Fruit fly (Drosophila melanogaster) whole organism, embryonic: Measurements from ENCODE around the gene Tim17b1.

ENCODE experiments used
- Aef1 ChIP-seq: fragments of 200-800 bp; sonication (Bioruptor generic); IDR thresholded peaks from 3 replicates; pipeline ENCODE4 v1.3.6; 2022; ENCODE audit warnings: missing biosample characterization, missing genetic modification characterization
- CG12219 ChIP-seq: fragments of 200-800 bp; sonication (Bioruptor generic); optimal IDR thresholded peaks from 3 replicates; lab custom pipeline; 2018; ENCODE audit warnings: missing biosample characterization, mild to moderate bottlenecking, missing genetic modification characterization
- CG12659 ChIP-seq: fragments of 200-800 bp; sonication (Bioruptor generic); optimal IDR thresholded peaks from 3 replicates; lab custom pipeline; 2017; ENCODE audit warnings: mild to moderate bottlenecking, missing biosample characterization, missing genetic modification reagents, missing genetic modification characterization
- CG12769 ChIP-seq: fragments of 200-800 bp; sonication (Bioruptor generic); optimal IDR thresholded peaks from 2 replicates; lab custom pipeline; 2019; ENCODE audit warnings: missing biosample characterization, mild to moderate bottlenecking, missing genetic modification characterization, moderate library complexity
- CG13287 ChIP-seq: fragments of 200-800 bp; sonication (Bioruptor generic); IDR thresholded peaks from 2 replicates; pipeline ENCODE4 v1.3.6; 2022; ENCODE audit warnings: missing biosample characterization, missing genetic modification characterization; ENCODE audit not compliant: partially characterized antibody
- CG14014 ChIP-seq: fragments of 200-800 bp; sonication (Bioruptor generic); IDR thresholded peaks from 2 replicates; pipeline ENCODE4 v1.3.6; 2022; ENCODE audit warnings: missing biosample characterization, missing genetic modification characterization
- CG14860 ChIP-seq: fragments of 200-800 bp; sonication (Bioruptor generic); IDR thresholded peaks from 3 replicates; pipeline ENCODE4 v1.3.6; 2022; ENCODE audit warnings: missing biosample characterization, missing genetic modification characterization; ENCODE audit not compliant: partially characterized antibody
- CG15073 ChIP-seq: fragments of 200-800 bp; sonication (Bioruptor generic); optimal IDR thresholded peaks from 2 replicates; lab custom pipeline; 2016; ENCODE audit warnings: missing biosample characterization, missing genetic modification characterization
- CG15479 ChIP-seq: fragments of 200-800 bp; sonication (Bioruptor generic); optimal IDR thresholded peaks from 3 replicates; lab custom pipeline; 2019; ENCODE audit warnings: missing biosample characterization, mild to moderate bottlenecking, missing genetic modification characterization, moderate library complexity
- CG15696 ChIP-seq: fragments of 200-800 bp; sonication (Bioruptor generic); optimal IDR thresholded peaks from 2 replicates; lab custom pipeline; 2019; ENCODE audit warnings: missing biosample characterization, mild to moderate bottlenecking, missing genetic modification characterization, moderate library complexity
- CG17328 ChIP-seq: fragments of 200-800 bp; sonication (Bioruptor generic); IDR thresholded peaks from 2 replicates; pipeline ENCODE4 v1.3.6; 2022; ENCODE audit warnings: missing biosample characterization, missing genetic modification characterization
- CG17612 ChIP-seq: fragments of 200-800 bp; sonication (Bioruptor generic); IDR thresholded peaks from 2 replicates; pipeline ENCODE4 v1.3.6; 2022; ENCODE audit warnings: missing biosample characterization, missing genetic modification characterization
- CG17802 ChIP-seq: fragments of 200-800 bp; sonication (Bioruptor generic); optimal IDR thresholded peaks from 2 replicates; lab custom pipeline; 2018; ENCODE audit warnings: missing biosample characterization, mild to moderate bottlenecking, missing genetic modification characterization, moderate library complexity
- CG1832 ChIP-seq: fragments of 200-800 bp; sonication (Bioruptor generic); optimal IDR thresholded peaks from 2 replicates; lab custom pipeline; 2017; ENCODE audit warnings: missing biosample characterization, mild to moderate bottlenecking, missing genetic modification characterization, inconsistent platforms
- CG3163 ChIP-seq: fragments of 200-800 bp; sonication (Bioruptor generic); optimal IDR thresholded peaks from 3 replicates; lab custom pipeline; 2016; ENCODE audit warnings: missing biosample characterization, missing genetic modification characterization
- CG32532 ChIP-seq: fragments of 200-800 bp; sonication (Bioruptor generic); IDR thresholded peaks from 2 replicates; pipeline ENCODE4 v1.3.6; 2022; ENCODE audit warnings: missing biosample characterization, missing genetic modification characterization
- CG33557 ChIP-seq: fragments of 200-800 bp; sonication (Bioruptor generic); optimal IDR thresholded peaks from 2 replicates; lab custom pipeline; 2019; ENCODE audit warnings: missing biosample characterization, mild to moderate bottlenecking, missing genetic modification characterization, moderate library complexity
- CG3407 ChIP-seq: fragments of 200-800 bp; sonication (Bioruptor generic); optimal IDR thresholded peaks from 2 replicates; lab custom pipeline; 2018; ENCODE audit warnings: missing biosample characterization, mild to moderate bottlenecking, missing genetic modification characterization
- CG34422 ChIP-seq: fragments of 200-800 bp; sonication (Bioruptor generic); IDR thresholded peaks from 3 replicates; pipeline ENCODE4 v1.3.6; 2022; ENCODE audit warnings: missing biosample characterization, missing genetic modification characterization
- CG3995 ChIP-seq: fragments of 200-800 bp; sonication (Bioruptor generic); optimal IDR thresholded peaks from 3 replicates; lab custom pipeline; 2016; ENCODE audit warnings: missing biosample characterization, missing genetic modification characterization
- CG5245 ChIP-seq: fragments of 200-800 bp; sonication (Bioruptor generic); optimal IDR thresholded peaks from 3 replicates; lab custom pipeline; 2016; ENCODE audit warnings: missing biosample characterization, missing genetic modification characterization
- CG6791 ChIP-seq: fragments of 200-800 bp; sonication (Bioruptor generic); IDR thresholded peaks from 3 replicates; pipeline ENCODE4 v1.3.6; 2022; ENCODE audit warnings: missing biosample characterization, missing genetic modification characterization; ENCODE audit not compliant: partially characterized antibody
- CG7745 ChIP-seq: fragments of 200-800 bp; sonication (Bioruptor generic); optimal IDR thresholded peaks from 2 replicates; lab custom pipeline; 2018; ENCODE audit warnings: missing biosample characterization, mild to moderate bottlenecking, missing genetic modification characterization, moderate library complexity
- CG9215 ChIP-seq: fragments of 200-800 bp; sonication (Bioruptor generic); IDR thresholded peaks from 2 replicates; pipeline ENCODE4 v1.3.6; 2022; ENCODE audit warnings: missing biosample characterization, missing genetic modification characterization
- Dip3 ChIP-seq: fragments of 200-800 bp; sonication (Bioruptor generic); optimal IDR thresholded peaks from 3 replicates; lab custom pipeline; 2016; ENCODE audit warnings: missing biosample characterization, missing genetic modification characterization
- Drgx ChIP-seq: fragments of 200-800 bp; sonication (Bioruptor generic); IDR thresholded peaks from 2 replicates; pipeline ENCODE4 v1.3.6; 2022; ENCODE audit warnings: missing biosample characterization, missing genetic modification characterization
- ERR ChIP-seq: fragments of 200-800 bp; sonication (Bioruptor generic); optimal IDR thresholded peaks from 2 replicates; lab custom pipeline; 2016; ENCODE audit warnings: missing biosample characterization, missing genetic modification characterization
- HHEX ChIP-seq: fragments of 200-800 bp; sonication (Bioruptor generic); optimal IDR thresholded peaks from 3 replicates; lab custom pipeline; 2017; ENCODE audit warnings: missing biosample characterization, mild to moderate bottlenecking, missing genetic modification characterization, missing genetic modification reagents
- Hmx ChIP-seq: fragments of 200-800 bp; sonication (Bioruptor generic); optimal IDR thresholded peaks from 2 replicates; lab custom pipeline; 2016; ENCODE audit warnings: missing biosample characterization, missing genetic modification characterization
- Med ChIP-seq: fragments of 200-800 bp; sonication (Bioruptor generic); peaks from one replicate; lab custom pipeline; 2016; ENCODE audit warnings: missing biosample characterization, missing genetic modification characterization, mild to moderate bottlenecking, inconsistent platforms, moderate library complexity
- Rfx ChIP-seq: fragments of 200-800 bp; sonication (Bioruptor generic); IDR thresholded peaks from 2 replicates; pipeline ENCODE4 v1.3.6; 2022; ENCODE audit warnings: missing biosample characterization, missing genetic modification characterization
- Side ChIP-seq: fragments of 200-800 bp; sonication (Bioruptor generic); optimal IDR thresholded peaks from 2 replicates; lab custom pipeline; 2016; ENCODE audit warnings: missing biosample characterization, missing genetic modification characterization
- Sin3A ChIP-seq: fragments of >200 bp; optimal IDR thresholded peaks from 2 replicates; lab custom pipeline; 2018
- Trl ChIP-seq, 3 experiments: fragments of >200 bp in 2 of 3; fragments of 200-800 bp in 1 of 3; sonication (Bioruptor generic) in 1 of 3; optimal IDR thresholded peaks; 2 replicates in 1 of 3; 3 replicates in 2 of 3; lab custom pipeline; 2016 to 2017; ENCODE audit warnings: missing biosample characterization in 1 of 3, missing genetic modification characterization in 1 of 3
- Usf ChIP-seq: fragments of 200-800 bp; sonication (Bioruptor generic); optimal IDR thresholded peaks from 2 replicates; lab custom pipeline; 2017; ENCODE audit warnings: missing genotype, missing biosample characterization, missing genetic modification characterization
- YL-1 ChIP-seq: fragments of 200-800 bp; sonication (Bioruptor generic); optimal IDR thresholded peaks from 3 replicates; lab custom pipeline; 2017; ENCODE audit warnings: missing biosample characterization, mild to moderate bottlenecking, missing genetic modification characterization
- inv ChIP-seq: fragments of 200-800 bp; sonication (Bioruptor generic); IDR thresholded peaks from 2 replicates; pipeline ENCODE4 v1.3.6; 2022; ENCODE audit warnings: missing biosample characterization, missing genetic modification characterization; ENCODE audit not compliant: partially characterized antibody
- mam ChIP-seq: fragments of 200-800 bp; sonication (Bioruptor generic); optimal IDR thresholded peaks from 3 replicates; lab custom pipeline; 2016; ENCODE audit warnings: missing biosample characterization, missing genetic modification characterization
- mirr ChIP-seq: fragments of 200-800 bp; sonication (Bioruptor generic); optimal IDR thresholded peaks from 3 replicates; lab custom pipeline; 2018; ENCODE audit warnings: missing biosample characterization, mild to moderate bottlenecking, missing genetic modification characterization
- mld ChIP-seq: fragments of 200-800 bp; sonication (Bioruptor generic); IDR thresholded peaks from 3 replicates; pipeline ENCODE4 v1.3.6; 2022; ENCODE audit warnings: missing biosample characterization, missing genetic modification characterization; ENCODE audit not compliant: partially characterized antibody
- otp ChIP-seq: fragments of 200-800 bp; sonication (Bioruptor generic); IDR thresholded peaks from 3 replicates; pipeline ENCODE4, ENCODE4 v1.3.6; 2022; ENCODE audit warnings: missing biosample characterization, missing genetic modification characterization
- ranshi ChIP-seq: fragments of 200-800 bp; sonication (Bioruptor generic); IDR thresholded peaks from 2 replicates; pipeline ENCODE4 v1.3.6; 2022; ENCODE audit warnings: missing biosample characterization, missing genetic modification characterization
- run ChIP-seq: fragments of 200-800 bp; sonication (Bioruptor generic); optimal IDR thresholded peaks from 3 replicates; lab custom pipeline; 2018; ENCODE audit warnings: missing biosample characterization, mild to moderate bottlenecking, missing genetic modification characterization
- sd ChIP-seq: fragments of 200-800 bp; sonication (Bioruptor generic); optimal IDR thresholded peaks from 3 replicates; lab custom pipeline; 2018; ENCODE audit warnings: missing biosample characterization, mild to moderate bottlenecking, missing genetic modification characterization, moderate library complexity
- sim ChIP-seq: fragments of 200-800 bp; sonication (Bioruptor generic); IDR thresholded peaks from 2 replicates; pipeline ENCODE4 v1.3.6; 2022; ENCODE audit warnings: missing biosample characterization, missing genetic modification characterization
- ssp ChIP-seq: fragments of 200-800 bp; sonication (Bioruptor generic); IDR thresholded peaks from 2 replicates; pipeline ENCODE4 v1.3.6; 2022; ENCODE audit warnings: missing biosample characterization, missing genetic modification characterization
- tgo ChIP-seq: fragments of 200-800 bp; sonication (Bioruptor generic); IDR thresholded peaks from 3 replicates; pipeline ENCODE4 v1.3.6; 2022; ENCODE audit warnings: missing biosample characterization, missing genetic modification characterization
- tin ChIP-seq: fragments of 200-800 bp; sonication (Bioruptor generic); optimal IDR thresholded peaks from 3 replicates; lab custom pipeline; 2016; ENCODE audit warnings: missing biosample characterization, missing genetic modification characterization
- ttk ChIP-seq: fragments of 200-800 bp; sonication (Bioruptor generic); IDR thresholded peaks from 2 replicates; pipeline ENCODE4 v2.1.2; 2022; ENCODE audit warnings: missing biosample characterization, missing genetic modification characterization
- wdn ChIP-seq: fragments of 200-800 bp; sonication (Bioruptor generic); IDR thresholded peaks from 2 replicates; pipeline ENCODE4 v1.3.6; 2022; ENCODE audit warnings: missing biosample characterization, missing genetic modification characterization
- zfh1 ChIP-seq: fragments of 200-800 bp; sonication (Bioruptor generic); IDR thresholded peaks from 3 replicates; pipeline ENCODE4 v1.3.6; 2022; ENCODE audit warnings: missing biosample characterization, missing genetic modification characterization

The Tim17b1 gene

DNA sequence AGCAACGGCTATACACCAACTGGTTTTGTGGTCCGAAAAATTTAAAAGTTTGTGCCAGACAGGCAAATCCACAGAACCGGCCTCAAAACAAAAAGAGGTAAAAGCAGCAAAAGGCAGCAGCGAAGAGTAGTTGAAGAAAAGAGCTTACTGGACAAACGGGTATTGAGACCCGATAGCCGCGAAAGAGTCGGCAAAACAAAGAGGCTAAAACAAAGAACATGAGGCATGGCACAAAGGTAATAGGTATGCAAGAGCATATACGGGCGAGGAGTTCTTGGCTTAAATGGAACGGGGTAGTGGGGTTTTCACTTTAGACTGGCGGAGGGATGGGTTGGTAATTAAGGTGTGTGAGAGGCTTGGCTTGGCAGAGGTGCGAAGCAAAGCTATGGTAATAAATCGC lies 18.9 kb upstream of the Tim17b1 start (continued):
- TF ChIP-seq Med (GFP tag; lab: Kevin White, UChicago) (peak; percentile 45), Sin3A (no peak), ERR (no peak), ssp (GFP tag; lab: Robert Waterston, UW) (no peak), CG15479 (GFP tag; lab: Kevin White, UChicago) (no peak), CG7745 (no peak), CG3407 (GFP tag; lab: Kevin White, UChicago) (no peak), Rfx (GFP tag; lab: Robert Waterston, UW) (peak; percentile 54), CG5245 (GFP tag; lab: Kevin White, UChicago) (no peak), CG17802 (tag; lab: Kevin White, UChicago) (no peak), CG14860 (GFP tag; lab: Robert Waterston, UW) (no peak), Aef1 (GFP tag; lab: Robert Waterston, UW) (no peak), CG17612 (no peak), sim (GFP tag; lab: Robert Waterston, UW) (no peak), HHEX (GFP tag; lab: Kevin White, UChicago) (no peak), CG3163 (GFP tag; lab: Kevin White, UChicago) (peak; percentile 41), tin (GFP tag; lab: Kevin White, UChicago) (no peak), run (tag; lab: Kevin White, UChicago) (no peak), sd (tag; lab: Kevin White, UChicago) (no peak), YL-1 (GFP tag; lab: Kevin White, UChicago) (no peak), mld (GFP tag; lab: Robert Waterston, UW) (no peak), CG15696 (tag; lab: Kevin White, UChicago) (no peak), CG6791 (GFP tag; lab: Robert Waterston, UW) (no peak), Usf (GFP tag; lab: Kevin White, UChicago) (no peak), Side (GFP tag; lab: Kevin White, UChicago) (no peak), Dip3 (no peak), CG12219 (GFP tag; lab: Kevin White, UChicago) (no peak), CG13287 (no peak), CG9215 (GFP tag; lab: Robert Waterston, UW) (no peak), CG33557 (GFP tag; lab: Kevin White, UChicago) (no peak), CG12659 (no peak)

DNA sequence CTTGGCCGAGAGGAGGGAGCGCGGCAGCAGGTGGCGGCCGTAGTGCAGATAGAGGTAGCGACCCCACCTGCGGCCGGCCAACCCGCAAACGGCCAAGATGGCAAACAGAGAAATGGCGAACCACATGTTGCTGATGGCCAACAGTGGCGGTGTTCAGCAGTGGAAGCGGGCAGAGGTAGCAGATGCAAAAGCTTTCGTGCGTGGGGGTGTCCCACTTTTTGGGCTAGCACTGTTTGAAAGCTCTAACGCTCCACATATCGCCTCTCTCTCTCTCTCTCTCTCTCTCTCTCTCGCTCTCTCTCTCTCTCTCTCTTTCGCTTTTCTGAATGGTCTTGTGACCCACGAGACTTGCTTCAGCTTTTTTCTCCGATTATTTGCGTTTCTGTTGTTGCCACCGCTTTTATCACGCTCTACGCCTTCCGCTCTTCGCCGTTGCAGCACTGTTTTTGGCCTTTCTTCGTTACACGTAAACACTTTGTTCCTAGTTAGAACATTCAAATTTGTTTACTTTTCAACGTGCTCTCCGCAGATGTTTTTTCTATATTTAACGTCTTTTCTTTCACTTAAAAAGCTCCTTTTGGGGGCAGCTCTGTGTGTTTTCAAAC lies 17.1 kb upstream of the Tim17b1 start:
- TF ChIP-seq CG32532 (GFP tag; lab: Robert Waterston, UW): peak; percentile 83
- peak; percentile 70 for TF ChIP-seq CG1832 (GFP tag; lab: Kevin White, UChicago)
- TF ChIP-seq tgo (GFP tag; lab: Robert Waterston, UW): peak; percentile 28; the same call in 1 of the 3 replicates
- TF ChIP-seq Trl (optimal IDR thresholded peaks at IDR 0.05; lab: Kevin White, UChicago): peak; percentile 88 to 100
- peak; percentile 62 for TF ChIP-seq Trl (GFP tag; optimal IDR thresholded peaks at IDR 0.05; lab: Kevin White, UChicago)
- TF ChIP-seq CG34422: peak; percentile 50; the same call in 2 of the 3 replicates
- peak; percentile 34; the same call in 1 of the 2 replicates for TF ChIP-seq ranshi (GFP tag; lab: Robert Waterston, UW)
- peak; percentile 40 for TF ChIP-seq mam (GFP tag; lab: Kevin White, UChicago)
- TF ChIP-seq CG17328: 0 out of 2 replicates have a peak, but pooled peaks have one; percentile 31
- TF ChIP-seq CG3995 (GFP tag; lab: Kevin White, UChicago): no peak
- peak; percentile 50; the same call in 1 of the 2 replicates for TF ChIP-seq Drgx (GFP tag; lab: Robert Waterston, UW)
- TF ChIP-seq ttk (GFP tag; lab: Robert Waterston, UW): 0 out of 2 replicates have a peak, but pooled peaks have one; percentile 17
- 0 out of 2 replicates have a peak, but pooled peaks have one; percentile 34 for TF ChIP-seq wdn (GFP tag; lab: Robert Waterston, UW)
- peak; percentile 52; the same call in 1 of the 2 replicates for TF ChIP-seq CG14014
- TF ChIP-seq mirr: peak; percentile 23
- peak; percentile 53; the same call in 1 of the 3 replicates for TF ChIP-seq zfh1 (GFP tag; lab: Robert Waterston, UW)
- peak; percentile 99 for TF ChIP-seq CG15073
- TF ChIP-seq inv (GFP tag; lab: Robert Waterston, UW): peak; percentile 19; the same call in 1 of the 2 replicates
- peak; percentile 42; the same call in 2 of the 3 replicates for TF ChIP-seq otp (GFP tag; lab: Robert Waterston, UW)
- TF ChIP-seq CG12769 (tag; lab: Kevin White, UChicago): no peak
- TF ChIP-seq Hmx (GFP tag; lab: Kevin White, UChicago): no peak
